Fruit fly (Drosophila melanogaster): ENCODE data around the gene CG32100.

CG32100 gene

dm6 chr3L:12275572-12276042 lies 8.3 kb downstream of the CG32100 start (continued):
- TF ChIP-seq chm (GFP tag; IDR thresholded peaks at IDR 0.05) = no peak
- peak; percentile 36 for TF ChIP-seq D19A (tag; optimal IDR thresholded peaks at IDR 0.05)
- TF ChIP-seq unpg (GFP tag; optimal IDR thresholded peaks at IDR 0.05) = peak; percentile 26
- TF ChIP-seq Ptx1 (GFP tag; IDR thresholded peaks at IDR 0.05) = 0 out of 2 replicates have a peak, but pooled peaks have one; percentile 12
- TF ChIP-seq Blimp-1 (GFP tag; optimal IDR thresholded peaks at IDR 0.05) = peak; percentile 17
- peak; percentile 28 for TF ChIP-seq Nf-YB (GFP tag; optimal IDR thresholded peaks at IDR 0.05)
- no peak for TF ChIP-seq Med (GFP tag)
- TF ChIP-seq CG15601 (tag; optimal IDR thresholded peaks at IDR 0.05) = peak; percentile 6
- peak; percentile 51 for TF ChIP-seq CG15269 (tag; optimal IDR thresholded peaks at IDR 0.05)
- TF ChIP-seq Eip74EF (GFP tag; optimal IDR thresholded peaks at IDR 0.05) = peak in 1 of 2 experiments; percentile 8
- peak; percentile 25 for TF ChIP-seq Asciz (GFP tag; optimal IDR thresholded peaks at IDR 0.05)
- TF ChIP-seq PHDP (tag; optimal IDR thresholded peaks at IDR 0.05) = peak; percentile 59
- no peak for TF ChIP-seq Drgx (GFP tag; IDR thresholded peaks at IDR 0.05)
- no peak for TF ChIP-seq hb (GFP tag; IDR thresholded peaks at IDR 0.05; ENCODE audit: partially characterized antibody)
- peak; percentile 38 for TF ChIP-seq sens (GFP tag)
- TF ChIP-seq CG17802 (tag; optimal IDR thresholded peaks at IDR 0.05) = no peak

DNA sequence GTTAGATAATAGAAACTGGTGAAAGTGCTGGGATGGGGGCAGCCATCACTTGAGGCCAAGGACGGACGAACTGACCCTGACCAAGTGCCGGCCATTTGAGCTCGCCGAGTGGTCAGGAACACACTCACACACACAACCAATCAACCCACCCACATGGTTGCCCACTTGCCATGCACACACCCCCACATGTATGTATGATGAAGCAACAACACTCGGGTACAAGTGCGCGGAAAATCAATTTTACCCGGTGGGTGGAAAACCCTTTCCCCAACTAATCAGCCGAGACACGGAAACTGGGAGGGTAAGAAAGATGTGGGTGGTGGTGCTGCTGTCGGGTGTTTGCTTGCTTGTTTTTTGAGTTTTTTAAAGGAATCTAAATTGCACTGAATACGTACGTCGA lies 9.2 kb downstream of the CG32100 start:
- TF ChIP-seq onecut (GFP tag; IDR thresholded peaks at IDR 0.05) (peak; percentile 83), CG12104 (GFP tag; optimal IDR thresholded peaks at IDR 0.05) (no peak), peb (GFP tag; IDR thresholded peaks at IDR 0.05) (no peak), sr (GFP tag; IDR thresholded peaks at IDR 0.05) (peak; percentile 73; the same call in 2 of the 3 replicates), cg (GFP tag; optimal IDR thresholded peaks at IDR 0.05) (peak; percentile 36), Pdp1 (GFP tag; optimal IDR thresholded peaks at IDR 0.05) (peak in 1 of 2 experiments; percentile 42)

DNA sequence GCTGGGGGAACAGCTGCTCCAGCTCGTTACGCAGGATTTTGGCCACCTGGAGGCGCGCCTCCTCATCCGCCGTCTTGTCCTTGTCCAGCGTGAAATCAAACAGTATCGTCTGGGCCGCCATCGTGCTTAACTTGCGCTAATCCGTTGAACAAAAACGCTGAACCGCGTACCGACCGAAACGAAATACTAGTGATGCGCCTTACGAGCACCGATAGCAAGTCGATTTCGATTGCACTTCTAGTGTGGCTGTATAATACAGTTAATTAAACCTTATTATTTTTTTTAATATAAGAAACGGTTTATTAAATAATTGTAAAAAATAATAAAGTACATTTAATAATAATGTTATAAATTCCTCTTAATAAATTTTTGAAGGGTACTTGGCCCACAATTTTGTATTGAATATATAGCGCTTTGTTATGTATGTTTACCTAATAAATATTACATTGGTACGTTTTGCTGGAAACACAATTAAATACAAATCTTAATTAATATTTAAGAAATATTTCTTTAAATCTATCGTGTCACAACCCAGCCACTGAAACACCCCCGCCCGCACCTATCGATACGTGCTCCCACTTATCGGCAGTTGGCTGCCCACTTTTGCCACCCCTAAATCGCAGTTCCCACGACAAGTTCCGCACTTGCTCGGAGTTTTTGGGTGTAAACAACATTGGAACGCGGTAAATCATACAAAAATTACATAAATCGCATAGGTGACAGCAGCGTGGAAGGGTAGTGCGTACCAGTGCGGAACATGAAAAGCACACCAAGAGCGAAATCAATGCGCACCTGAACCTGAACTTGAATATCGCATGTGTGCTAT lies 9.9 kb downstream of the CG32100 start, which contains the start of the genes Sms and INPP5E:
Sms (minus strand) TSS at position 198 of the 826 bp plus-strand sequence.
INPP5E (plus strand) TSS at position 602 of the 826 bp plus-strand sequence.
- TF ChIP-seq CG10274 (GFP tag; optimal IDR thresholded peaks at IDR 0.05) (no peak), Ets65A (GFP tag) (peak; percentile 72), CG7556 (GFP tag; optimal IDR thresholded peaks at IDR 0.05) (peak; percentile 54), CG4360 (GFP tag; IDR thresholded peaks at IDR 0.05) (0 out of 2 replicates have a peak, but pooled peaks have one; percentile 23), Rx (GFP tag; IDR thresholded peaks at IDR 0.05) (no peak), row (GFP tag; IDR thresholded peaks at IDR 0.05) (peak; percentile 88), Antp (GFP tag; optimal IDR thresholded peaks at IDR 0.05) (no peak), H15 (GFP tag; IDR thresholded peaks at IDR 0.05) (peak; percentile 52; the same call in 1 of the 3 replicates), CG1832 (GFP tag; optimal IDR thresholded peaks at IDR 0.05) (no peak), BEAF-32 (GFP tag; optimal IDR thresholded peaks at IDR 0.05) (peak; percentile 88), CG31224 (GFP tag; IDR thresholded peaks at IDR 0.05) (peak; percentile 49; the same call in 1 of the 2 replicates), zfh2 (GFP tag; optimal IDR thresholded peaks at IDR 0.05) (peak; percentile 48), CG15514 (GFP tag; optimal IDR thresholded peaks at IDR 0.05) (peak; percentile 95), CG3407 (GFP tag; optimal IDR thresholded peaks at IDR 0.05) (no peak), scrt (GFP tag; optimal IDR thresholded peaks at IDR 0.05) (no peak), nau (GFP tag; optimal IDR thresholded peaks at IDR 0.05) (no peak), pum (GFP tag; optimal IDR thresholded peaks at IDR 0.05) (peak; percentile 3), en (GFP tag; optimal IDR thresholded peaks at IDR 0.05) (no peak), PHDP (tag; optimal IDR thresholded peaks at IDR 0.05) (peak; percentile 59), CG8765 (GFP tag; IDR thresholded peaks at IDR 0.05) (peak; percentile 48; the same call in 1 of the 2 replicates), CG13424 (tag; optimal IDR thresholded peaks at IDR 0.05) (peak; percentile 69), ATbp (GFP tag; optimal IDR thresholded peaks at IDR 0.05) (no peak), ci (GFP tag; IDR thresholded peaks at IDR 0.05) (peak; percentile 7; the same call in 1 of the 3 replicates), CG1603 (tag; optimal IDR thresholded peaks at IDR 0.05) (peak; percentile 42), C15 (GFP tag; IDR thresholded peaks at IDR 0.05) (0 out of 3 replicates have a peak, but pooled peaks have one; percentile 35)

Data from whole organism, embryonic.